Worm (Caenorhabditis elegans) whole organism, L2 larva: ENCODE data around the gene sec-15.

Experiments used
- R02D3.7 ChIP-seq: fragments of 150-350 bp; optimal IDR thresholded peaks from 2 replicates; lab custom pipeline; 2014; ENCODE audit warnings: missing biosample characterization, missing genetic modification characterization
- nhr-12 ChIP-seq: fragments of 150-350 bp; optimal IDR thresholded peaks from 2 replicates; lab custom pipeline; 2014; ENCODE audit warnings: missing biosample characterization, missing genetic modification characterization
- peb-1 ChIP-seq: fragments of 150-350 bp; optimal IDR thresholded peaks from 2 replicates; lab custom pipeline; 2014; ENCODE audit warnings: missing biosample characterization, missing genetic modification characterization
- skn-1 ChIP-seq: sonication (generic microtip); optimal IDR thresholded peaks from 2 replicates; lab custom pipeline; 2017; ENCODE audit warnings: missing biosample characterization, missing genetic modification characterization
- sma-9 ChIP-seq, 2 experiments: fragments of 150-350 bp in 1 of 2; sonication (generic microtip) in 1 of 2; optimal IDR thresholded peaks; 2 replicates each; lab custom pipeline; 2014 to 2016; ENCODE audit warnings: missing genetic modification characterization in 2 of 2, mild to moderate bottlenecking in 1 of 2, missing biosample characterization in 1 of 2, missing compliant biosample characterization in 1 of 2, missing genetic modification reagents in 1 of 2, moderate library complexity in 1 of 2
- ztf-1 ChIP-seq: fragments of 200-800 bp; sonication (Bioruptor generic); conservative IDR thresholded peaks from 2 replicates; pipeline ENCODE4 v1.3.6; 2022; ENCODE audit warnings: missing genetic modification characterization, missing compliant biosample characterization
- ztf-11 ChIP-seq: sonication (generic microtip); optimal IDR thresholded peaks from 2 replicates; lab custom pipeline; 2017; ENCODE audit warnings: missing biosample characterization, missing genetic modification characterization

The sec-15 gene

ce11 chrX:8784234-8784633 lies 51.3 kb downstream of the sec-15 start, which contains the start of gene ZK721.3:
ZK721.3 (plus strand) TSS chrX:8784534.
- TF ChIP-seq R02D3.7 (tag; lab: Kevin White, UChicago), result no peak
- TF ChIP-seq skn-1 (tag; lab: Kevin White, UChicago), result no peak
- no peak for TF ChIP-seq sma-9 (GFP tag; optimal IDR thresholded peaks at IDR 0.05; lab: Kevin White, UChicago)
- TF ChIP-seq sma-9 (tag; optimal IDR thresholded peaks at IDR 0.05; lab: Kevin White, UChicago), result no peak
- TF ChIP-seq ztf-11 (tag; lab: Kevin White, UChicago), result no peak
- TF ChIP-seq ztf-1 (GFP tag; lab: Robert Waterston, UW), result no peak
- no peak for TF ChIP-seq nhr-12 (tag; lab: Kevin White, UChicago)
- no peak for TF ChIP-seq peb-1
